Fruit fly (Drosophila melanogaster): ENCODE results near the gene emei.

Gene emei

dm6 chr3L:11107432-11107831, 2.1 kb upstream of the emei start, which contains the start of gene CG32073:
TSS of gene CG32073 (minus strand) at chr3L:11107582.
- TF ChIP-seq CG11902 (GFP tag; optimal IDR thresholded peaks at IDR 0.05) (no peak), CG3032 (tag; optimal IDR thresholded peaks at IDR 0.05) (no peak), CG6163 (GFP tag; IDR thresholded peaks at IDR 0.05) (no peak), fd59A (GFP tag; optimal IDR thresholded peaks at IDR 0.05) (no peak), CG6808 (GFP tag; optimal IDR thresholded peaks at IDR 0.05) (no peak), fd85E (GFP tag; optimal IDR thresholded peaks at IDR 0.05) (no peak), Met (GFP tag; optimal IDR thresholded peaks at IDR 0.05) (no peak), CG6276 (GFP tag; optimal IDR thresholded peaks at IDR 0.05) (no peak), CG31627 (GFP tag; optimal IDR thresholded peaks at IDR 0.05) (no peak), CG34406 (GFP tag; optimal IDR thresholded peaks at IDR 0.05) (no peak), CG11294 (GFP tag; IDR thresholded peaks at IDR 0.05) (no peak)

DNA sequence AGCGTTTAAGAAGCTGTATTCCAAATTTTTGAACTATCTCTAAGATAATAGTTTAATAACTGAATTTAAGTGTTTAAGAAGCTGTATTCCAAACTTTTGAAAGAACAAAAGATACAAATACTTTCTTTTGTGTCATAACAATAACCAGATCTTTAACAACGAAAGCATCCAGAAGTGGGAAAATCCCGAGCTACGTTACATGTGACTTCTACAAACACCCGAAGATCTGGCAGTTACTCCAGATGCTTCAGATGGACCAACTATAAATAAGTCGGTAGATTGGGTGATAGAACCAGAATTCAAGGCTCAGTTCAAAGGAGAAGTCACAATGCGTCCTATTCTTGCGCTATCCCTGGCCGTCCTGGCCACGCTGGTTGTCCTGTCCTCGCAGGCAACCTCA, 1.6 kb upstream of the emei start, which contains the start of gene CG12522:
Gene CG12522, plus strand, starts transcription at position 301 of the 400 bp plus-strand sequence.
- TF ChIP-seq CG15336 (GFP tag; IDR thresholded peaks at IDR 0.05) (no peak), CG6854 (GFP tag; optimal IDR thresholded peaks at IDR 0.05) (no peak), Sox15 (GFP tag; optimal IDR thresholded peaks at IDR 0.05) (no peak), CG8632 (GFP tag; optimal IDR thresholded peaks at IDR 0.05) (no peak), vri (GFP tag; optimal IDR thresholded peaks at IDR 0.05) (no peak), CG11294 (GFP tag; IDR thresholded peaks at IDR 0.05) (no peak), spab (GFP tag; optimal IDR thresholded peaks at IDR 0.05) (no peak), CG10631 (GFP tag; optimal IDR thresholded peaks at IDR 0.05) (no peak), Lpt (GFP tag; optimal IDR thresholded peaks at IDR 0.05) (no peak), Smox (GFP tag; optimal IDR thresholded peaks at IDR 0.05) (no peak), achi (GFP tag; optimal IDR thresholded peaks at IDR 0.05) (no peak), fd59A (GFP tag; optimal IDR thresholded peaks at IDR 0.05) (no peak), CG34406 (GFP tag; optimal IDR thresholded peaks at IDR 0.05) (no peak), OdsH (GFP tag; optimal IDR thresholded peaks at IDR 0.05) (no peak), CG7368 (GFP tag; optimal IDR thresholded peaks at IDR 0.05) (no peak), acj6 (GFP tag; optimal IDR thresholded peaks at IDR 0.05) (no peak), CG6792 (GFP tag; optimal IDR thresholded peaks at IDR 0.05) (no peak), Met (GFP tag; optimal IDR thresholded peaks at IDR 0.05) (no peak), CG3032 (tag; optimal IDR thresholded peaks at IDR 0.05) (no peak), Eip75B (GFP tag; optimal IDR thresholded peaks at IDR 0.05) (no peak)

dm6 chr3L:11112427-11112826, 2.9 kb downstream of the emei start:
- no peak for TF ChIP-seq Hr39 (GFP tag; optimal IDR thresholded peaks at IDR 0.05)

DNA sequence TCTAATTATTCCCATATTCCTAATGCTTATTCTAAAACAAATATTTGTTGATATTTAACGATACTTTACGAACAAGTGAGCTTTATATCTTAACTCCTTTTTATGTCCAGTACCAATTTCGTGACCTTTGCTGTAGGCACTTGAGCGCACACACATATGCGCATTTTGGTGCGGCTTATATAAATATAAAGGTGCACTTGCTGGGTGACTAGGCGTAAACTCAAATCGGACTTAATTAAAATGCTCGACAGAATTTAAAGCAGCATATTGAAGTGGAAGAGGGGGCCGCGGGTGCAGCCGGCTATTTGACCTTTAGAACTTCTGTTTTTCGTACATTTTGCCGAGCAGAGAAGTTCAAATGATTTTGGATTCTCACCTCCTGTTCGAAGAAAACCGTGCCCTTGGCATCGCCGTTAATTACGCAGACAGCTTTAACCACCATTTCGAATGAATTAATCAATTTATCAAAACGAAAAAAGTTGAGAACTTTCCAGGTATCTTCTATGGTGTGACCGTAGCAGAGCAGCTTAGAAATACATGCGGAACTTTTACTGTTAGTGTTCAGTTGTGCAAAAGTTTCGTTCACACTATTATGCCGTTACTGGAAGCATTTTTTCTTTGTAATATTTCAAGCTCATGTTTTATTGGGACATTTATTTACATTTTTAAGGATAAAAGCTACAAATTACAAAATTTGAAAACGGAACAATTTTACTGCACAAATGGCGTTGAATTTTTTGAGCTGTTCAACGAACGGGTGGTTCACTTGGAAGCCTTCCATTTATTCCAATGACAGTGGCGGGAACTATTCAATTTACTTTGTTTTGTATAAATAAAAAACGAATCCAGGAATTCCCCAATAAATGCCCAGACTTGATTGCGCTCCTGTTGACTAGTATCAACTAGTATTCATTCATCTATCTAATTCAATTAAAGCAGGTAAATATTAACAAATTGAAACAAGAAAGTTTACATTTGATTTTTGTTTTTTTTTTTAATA, 4.0 kb downstream of the emei start, which contains the start of gene Sod1:
Gene Sod1, minus strand, starts transcription at position 543 of the 1,000 bp plus-strand sequence.
- TF ChIP-seq Met (GFP tag; optimal IDR thresholded peaks at IDR 0.05) (no peak), Ets21C (GFP tag; optimal IDR thresholded peaks at IDR 0.05) (no peak), CG6854 (GFP tag; optimal IDR thresholded peaks at IDR 0.05) (peak; percentile 91), CG8119 (GFP tag; IDR thresholded peaks at IDR 0.05) (no peak; the same call in 2 of the 3 replicates), CG6792 (GFP tag; optimal IDR thresholded peaks at IDR 0.05) (no peak), CG34406 (GFP tag; optimal IDR thresholded peaks at IDR 0.05) (no peak), net (GFP tag; optimal IDR thresholded peaks at IDR 0.05) (no peak), CG15336 (GFP tag; IDR thresholded peaks at IDR 0.05) (peak; percentile 48; the same call in 1 of the 2 replicates), CG8632 (GFP tag; optimal IDR thresholded peaks at IDR 0.05) (no peak), OdsH (GFP tag; optimal IDR thresholded peaks at IDR 0.05) (no peak), Gug (GFP tag; IDR thresholded peaks at IDR 0.05) (no peak; the same call in 1 of the 2 replicates), CG10669 (GFP tag; optimal IDR thresholded peaks at IDR 0.05) (peak; percentile 68), CG8319 (GFP tag; optimal IDR thresholded peaks at IDR 0.05) (no peak), CG31627 (GFP tag; optimal IDR thresholded peaks at IDR 0.05) (peak; percentile 3), acj6 (GFP tag; optimal IDR thresholded peaks at IDR 0.05) (no peak), CG11902 (GFP tag; optimal IDR thresholded peaks at IDR 0.05) (no peak), CG4318 (GFP tag; optimal IDR thresholded peaks at IDR 0.05) (no peak), Sox102F (GFP tag; optimal IDR thresholded peaks at IDR 0.05) (no peak), fd59A (GFP tag; optimal IDR thresholded peaks at IDR 0.05) (no peak), Sox15 (GFP tag; optimal IDR thresholded peaks at IDR 0.05) (no peak), CG7368 (GFP tag; optimal IDR thresholded peaks at IDR 0.05) (no peak), spab (GFP tag; optimal IDR thresholded peaks at IDR 0.05) (peak; percentile 66), Hr4 (GFP tag; optimal IDR thresholded peaks at IDR 0.05) (peak; percentile 59), Smox (GFP tag; optimal IDR thresholded peaks at IDR 0.05) (no peak), CG6163 (GFP tag; IDR thresholded peaks at IDR 0.05) (no peak), CG11762 (GFP tag; optimal IDR thresholded peaks at IDR 0.05; ENCODE audit: insufficient read depth) (peak; percentile 34), Lpt (GFP tag; optimal IDR thresholded peaks at IDR 0.05) (peak; percentile 19), lz (GFP tag; optimal IDR thresholded peaks at IDR 0.05) (no peak), svp (GFP tag) (peak; percentile 99), CG32006 (GFP tag; optimal IDR thresholded peaks at IDR 0.05) (no peak), Ets96B (tag; optimal IDR thresholded peaks at IDR 0.05) (peak; percentile 26)

Data from whole organism, prepupa.